Worm (Caenorhabditis elegans): ENCODE data around the gene ceh-91.

DNA sequence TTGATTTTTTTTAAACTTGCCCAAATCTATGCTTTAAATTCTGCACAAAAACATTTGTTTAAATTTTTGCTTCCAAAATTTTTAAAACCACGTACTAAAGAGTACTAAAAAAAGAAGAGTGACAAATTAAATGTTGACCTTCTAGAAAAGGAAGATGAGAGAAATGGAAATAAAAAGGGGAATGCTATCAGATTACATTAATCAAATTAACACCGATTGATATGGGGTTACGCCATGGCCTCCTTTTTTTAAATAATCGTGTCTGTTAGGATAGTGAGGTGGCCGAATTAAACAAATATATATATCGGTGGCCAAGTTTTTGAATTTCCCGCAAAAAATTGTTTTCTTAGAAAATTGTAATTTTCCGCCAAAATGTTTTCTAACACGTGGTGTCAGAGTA is 15.8 kb downstream of the ceh-91 start:
- TF ChIP-seq mbf-1 (tag; optimal IDR thresholded peaks at IDR 0.05) (no peak), nhr-12 (tag; optimal IDR thresholded peaks at IDR 0.05) (no peak), ama-1 (optimal IDR thresholded peaks at IDR 0.05) (no peak), unc-55 (GFP tag; optimal IDR thresholded peaks at IDR 0.05) (no peak), unc-39 (tag; optimal IDR thresholded peaks at IDR 0.05) (no peak), egl-27 (tag; optimal IDR thresholded peaks at IDR 0.05) (no peak), unc-62 (GFP tag; optimal IDR thresholded peaks at IDR 0.05) (no peak), nhr-77 (tag; optimal IDR thresholded peaks at IDR 0.05) (no peak), ztf-11 (tag; optimal IDR thresholded peaks at IDR 0.05) (no peak), elt-3 (tag; optimal IDR thresholded peaks at IDR 0.05) (no peak), dmd-4 (tag; optimal IDR thresholded peaks at IDR 0.05) (no peak)
